Worm (Caenorhabditis elegans): ENCODE data around the gene C25G4.8.
"Not testable (repeated sequence)": the region's sequence is repeated elsewhere in the genome, so short reads cannot be mapped to it uniquely, and the experiment has no call there.

The C25G4.8 gene

DNA sequence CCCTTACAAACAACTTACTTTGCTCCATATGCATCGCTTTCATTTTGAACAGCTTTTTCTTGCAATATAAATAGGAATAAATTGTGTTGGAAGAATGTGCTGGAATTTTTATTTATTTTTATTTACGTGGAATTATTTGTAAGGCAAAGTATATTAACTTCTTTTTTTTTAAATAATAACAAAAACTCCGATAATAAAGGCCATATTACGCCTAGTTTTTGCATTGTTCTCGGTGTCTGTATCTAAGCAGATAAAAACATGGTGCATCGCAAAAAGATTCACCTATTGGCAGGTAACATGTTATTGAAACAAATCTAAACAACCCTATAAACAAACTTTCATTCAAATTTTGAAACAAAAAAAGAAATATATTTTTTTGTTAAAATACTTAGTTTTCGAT is at the start of gene C25G4.8:
Gene C25G4.8, minus strand, starts transcription at position 101 of the 400 bp plus-strand sequence.
- TF ChIP-seq egl-5 (tag; optimal IDR thresholded peaks at IDR 0.05) (no peak), nhr-76 (tag; optimal IDR thresholded peaks at IDR 0.05) (no peak), zag-1 (tag; optimal IDR thresholded peaks at IDR 0.05) (no peak), daf-12 (tag; optimal IDR thresholded peaks at IDR 0.05) (no peak), ztf-4 (tag; optimal IDR thresholded peaks at IDR 0.05) (no peak), jun-1 (tag; optimal IDR thresholded peaks at IDR 0.05) (no peak), nhr-12 (tag; optimal IDR thresholded peaks at IDR 0.05) (no peak), egl-27 (tag; optimal IDR thresholded peaks at IDR 0.05) (no peak), ceh-9 (tag; optimal IDR thresholded peaks at IDR 0.05) (no peak), ceh-82 (tag; optimal IDR thresholded peaks at IDR 0.05) (no peak), nhr-77 (tag; optimal IDR thresholded peaks at IDR 0.05) (no peak), ceh-28 (tag; optimal IDR thresholded peaks at IDR 0.05) (no peak)

DNA sequence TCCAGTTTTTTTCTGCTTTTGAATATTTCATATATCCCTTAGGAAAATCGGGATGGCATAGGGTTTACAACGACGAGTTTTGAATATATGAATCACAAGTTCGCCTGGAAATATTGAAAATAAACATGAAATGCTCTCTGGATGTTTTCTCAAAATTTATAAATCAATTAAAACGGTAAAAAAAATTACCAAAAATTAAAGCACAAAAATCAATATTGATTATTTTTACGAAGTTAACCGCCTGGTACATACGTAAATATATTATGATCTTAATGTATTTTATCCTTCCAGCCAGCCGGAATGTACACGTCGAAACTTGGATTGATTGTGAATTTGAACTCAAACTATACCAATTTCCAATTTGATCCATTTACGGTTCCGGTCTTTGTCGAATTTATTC is 42.1 kb upstream of the C25G4.8 start, which contains the start of gene sru-17:
Gene sru-17, plus strand, starts transcription at position 301 of the 400 bp plus-strand sequence.
- not testable (repeated sequence) for TF ChIP-seq R02D3.7, egl-27, nhr-67 (tag; optimal IDR thresholded peaks at IDR 0.05)

DNA sequence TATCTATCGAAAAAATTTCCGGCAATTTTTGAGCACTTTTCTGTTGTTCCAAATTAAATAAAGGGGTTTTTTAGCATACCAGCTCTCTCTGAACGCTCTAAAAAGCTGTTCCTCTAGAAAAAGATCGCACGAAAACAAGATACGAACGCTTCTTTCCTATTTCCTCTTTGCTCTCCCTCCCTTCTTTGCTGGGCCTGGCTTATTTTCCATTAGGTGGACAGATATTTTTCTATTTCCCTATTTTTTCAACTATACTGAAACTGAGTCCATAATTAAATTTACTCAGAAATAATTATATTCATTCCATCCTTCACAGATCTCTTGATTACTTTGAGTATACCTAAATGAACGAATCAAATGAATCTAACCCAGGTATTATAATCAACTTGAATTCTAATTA is 38.7 kb upstream of the C25G4.8 start, which contains the start of gene sru-18:
Gene sru-18, plus strand, starts transcription at position 301 of the 400 bp plus-strand sequence.
- TF ChIP-seq nhr-11 (tag; optimal IDR thresholded peaks at IDR 0.05) (no peak), elt-2 (tag; optimal IDR thresholded peaks at IDR 0.05) (no peak), elt-3 (tag; optimal IDR thresholded peaks at IDR 0.05) (no peak), ama-1 (optimal IDR thresholded peaks at IDR 0.05) (no peak), mml-1 (tag; optimal IDR thresholded peaks at IDR 0.05) (no peak), nhr-43 (tag; optimal IDR thresholded peaks at IDR 0.05; ENCODE audit: poor library complexity, severe bottlenecking) (no peak), sea-2 (GFP tag; optimal IDR thresholded peaks at IDR 0.05) (no peak), nhr-76 (tag; optimal IDR thresholded peaks at IDR 0.05) (no peak)

DNA sequence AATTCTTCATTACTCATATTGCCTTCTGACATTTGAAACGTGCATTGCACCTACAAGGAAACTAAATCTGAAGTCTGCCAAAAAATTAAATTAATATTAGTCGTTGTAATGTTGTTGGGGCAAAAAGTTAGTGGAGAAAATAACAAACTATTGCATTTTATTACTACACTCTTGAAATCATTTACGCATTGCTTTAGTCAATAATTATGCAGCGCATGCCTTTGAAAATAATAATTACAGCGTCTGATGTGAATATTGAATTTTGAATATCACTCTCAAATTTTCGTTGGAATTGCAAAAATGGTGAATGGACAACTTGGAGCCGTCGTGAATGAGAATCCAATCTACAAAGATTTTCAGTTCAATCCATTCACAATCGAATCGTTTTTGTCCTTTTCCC is 35.0 kb upstream of the C25G4.8 start, which contains the start of gene sru-19:
Gene sru-19, plus strand, starts transcription at position 301 of the 400 bp plus-strand sequence.
- TF ChIP-seq fkh-10 (GFP tag; optimal IDR thresholded peaks at IDR 0.05) (no peak), egl-5 (tag; optimal IDR thresholded peaks at IDR 0.05) (no peak), jun-1 (tag; optimal IDR thresholded peaks at IDR 0.05) (no peak)

DNA sequence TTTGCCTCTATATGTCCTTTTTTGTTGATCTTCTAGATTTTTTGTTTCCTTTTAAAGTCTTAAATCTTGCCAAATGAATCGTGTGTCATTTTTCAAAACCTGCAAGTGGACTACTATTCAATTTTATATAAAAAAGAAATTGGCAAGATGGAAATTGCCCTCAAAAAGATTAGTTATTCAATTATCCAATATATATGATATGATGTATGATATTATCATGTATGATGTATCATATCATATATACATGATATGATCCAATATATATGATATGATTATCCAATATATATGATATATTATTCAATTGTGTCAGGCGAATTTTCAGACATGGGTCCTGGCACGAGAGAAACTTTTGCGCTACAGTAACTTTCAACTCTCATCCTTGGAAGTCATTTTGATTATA is 31.9 kb upstream of the C25G4.8 start, which contains the start of gene sru-20:
Gene sru-20, plus strand, starts transcription at position 301 of the 400 bp plus-strand sequence.
- TF ChIP-seq daf-12 (tag; optimal IDR thresholded peaks at IDR 0.05) (no peak), elt-3 (tag; optimal IDR thresholded peaks at IDR 0.05) (no peak), ceh-9 (tag; optimal IDR thresholded peaks at IDR 0.05) (no peak), sea-2 (GFP tag; optimal IDR thresholded peaks at IDR 0.05) (no peak), ZK546.5 (tag; optimal IDR thresholded peaks at IDR 0.05) (no peak), nhr-43 (tag; optimal IDR thresholded peaks at IDR 0.05; ENCODE audit: poor library complexity, severe bottlenecking) (no peak), aly-2 (tag; optimal IDR thresholded peaks at IDR 0.05) (no peak), lin-39 (tag; optimal IDR thresholded peaks at IDR 0.05) (no peak), ceh-16 (tag; optimal IDR thresholded peaks at IDR 0.05) (no peak), ceh-82 (tag; optimal IDR thresholded peaks at IDR 0.05) (no peak)

DNA sequence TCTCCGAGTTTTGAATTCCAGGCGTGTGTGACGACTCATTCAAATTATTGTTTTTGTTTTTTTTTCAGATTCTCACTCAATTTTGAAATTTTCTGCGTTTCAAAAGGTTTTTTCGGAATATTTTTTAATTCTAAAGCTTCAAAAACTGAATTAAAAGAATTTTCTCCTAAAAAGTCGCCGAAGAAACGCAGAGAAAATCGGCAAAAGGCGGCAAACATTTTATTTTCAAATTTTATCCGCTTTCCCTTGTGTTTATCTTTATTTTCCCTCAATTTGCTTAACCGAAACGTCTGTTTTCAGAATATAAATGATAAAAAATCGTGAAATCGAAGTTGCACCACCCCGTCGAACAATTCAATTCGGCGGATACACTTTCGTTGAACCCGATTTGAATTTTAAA is 27.2 kb upstream of the C25G4.8 start, which contains the start of gene him-6:
Gene him-6, plus strand, starts transcription at position 301 of the 400 bp plus-strand sequence.
- TF ChIP-seq nhr-12 (tag; optimal IDR thresholded peaks at IDR 0.05): no peak
- no peak for TF ChIP-seq hmg-11 (tag; optimal IDR thresholded peaks at IDR 0.05)
- no peak for TF ChIP-seq elt-3 (tag; optimal IDR thresholded peaks at IDR 0.05)
- no peak for TF ChIP-seq jun-1 (tag; optimal IDR thresholded peaks at IDR 0.05)
- no peak for TF ChIP-seq pqm-1 (tag; optimal IDR thresholded peaks at IDR 0.05)
- no peak for TF ChIP-seq sea-2 (GFP tag; optimal IDR thresholded peaks at IDR 0.05)
- TF ChIP-seq elt-2 (tag; optimal IDR thresholded peaks at IDR 0.05): no peak
- TF ChIP-seq fkh-2 (tag; optimal IDR thresholded peaks at IDR 0.05): no peak
- no peak for TF ChIP-seq mml-1 (tag; optimal IDR thresholded peaks at IDR 0.05)

DNA sequence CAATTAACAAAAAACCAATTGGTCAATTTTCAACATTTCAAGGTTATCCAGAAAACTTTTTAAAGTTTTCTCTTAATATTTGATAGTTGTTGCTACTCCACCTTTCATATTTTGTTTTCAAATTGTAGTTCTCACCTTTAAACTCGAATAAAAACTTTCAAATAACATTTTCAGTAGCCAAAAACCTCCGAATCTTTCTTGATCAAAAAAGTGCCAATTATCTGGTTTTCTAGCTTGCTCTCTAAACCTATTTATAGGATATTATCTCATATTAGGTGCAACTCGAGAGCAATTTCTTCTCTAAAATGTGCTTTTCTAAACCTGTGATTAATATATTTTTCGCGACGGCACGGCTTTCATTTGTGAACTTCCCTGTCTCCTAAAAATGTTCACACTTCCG is 23.9 kb upstream of the C25G4.8 start, which contains the start of gene sru-26:
Gene sru-26, plus strand, starts transcription at position 301 of the 400 bp plus-strand sequence.
- no peak for TF ChIP-seq fkh-2 (tag; optimal IDR thresholded peaks at IDR 0.05)
- TF ChIP-seq nhr-28 (tag; optimal IDR thresholded peaks at IDR 0.05): no peak
- no peak for TF ChIP-seq zag-1 (tag; optimal IDR thresholded peaks at IDR 0.05)
- TF ChIP-seq nhr-43 (tag; optimal IDR thresholded peaks at IDR 0.05; ENCODE audit: poor library complexity, severe bottlenecking): no peak
- no peak for TF ChIP-seq ztf-11 (tag; optimal IDR thresholded peaks at IDR 0.05)
- no peak for TF ChIP-seq nhr-25 (tag; optimal IDR thresholded peaks at IDR 0.05)
- no peak for TF ChIP-seq daf-12 (tag; optimal IDR thresholded peaks at IDR 0.05)
- TF ChIP-seq nhr-237 (tag; optimal IDR thresholded peaks at IDR 0.05): no peak
- no peak for TF ChIP-seq pqm-1 (tag; optimal IDR thresholded peaks at IDR 0.05)
- TF ChIP-seq nhr-11 (tag; optimal IDR thresholded peaks at IDR 0.05): no peak
- TF ChIP-seq egl-27 (tag; optimal IDR thresholded peaks at IDR 0.05): no peak

Data from whole organism, L3 larva.